Worm (Caenorhabditis elegans): Measurements from ENCODE around the gene sup-18.

Gene sup-18

ce11 chrIII:7878852-7879329, at the start of gene sup-18:
Gene sup-18, minus strand, starts transcription at chrIII:7878902.
- TF ChIP-seq ceh-91 (GFP tag; IDR thresholded peaks at IDR 0.05) (no peak), ztf-6 (GFP tag; IDR thresholded peaks at IDR 0.05) (no peak), zfh-2 (GFP tag; conservative IDR thresholded peaks at IDR 0.05) (no peak), hmg-1.2 (GFP tag; IDR thresholded peaks at IDR 0.05) (no peak), him-1 (tag; optimal IDR thresholded peaks at IDR 0.05) (no peak), B0035.1 (tag; optimal IDR thresholded peaks at IDR 0.05) (no peak), hsf-1 (GFP tag; IDR thresholded peaks at IDR 0.05) (no peak), nfya-1 (tag; optimal IDR thresholded peaks at IDR 0.05; ENCODE audit: borderline replicate concordance, insufficient read depth) (no peak), ets-4 (GFP tag; optimal IDR thresholded peaks at IDR 0.05) (no peak), lin-40 (tag; optimal IDR thresholded peaks at IDR 0.05) (no peak), attf-5 (GFP tag; optimal IDR thresholded peaks at IDR 0.05) (no peak), pbrm-1 (GFP tag; IDR thresholded peaks at IDR 0.05) (no peak), F55B11.4 (tag; optimal IDR thresholded peaks at IDR 0.05; ENCODE audit: borderline replicate concordance, insufficient read depth) (no peak), ceh-58 (GFP tag; IDR thresholded peaks at IDR 0.05) (no peak)

- TF ChIP-seq F33H1.4 (GFP tag; IDR thresholded peaks at IDR 0.05) (no peak), F39B2.1 (GFP tag; IDR thresholded peaks at IDR 0.05) (no peak), hmg-1.2 (GFP tag; IDR thresholded peaks at IDR 0.05) (peak; percentile 36; the same call in 1 of the 2 replicates), nfyb-1 (GFP tag; IDR thresholded peaks at IDR 0.05) (no peak), snpc-1.1 (tag; optimal IDR thresholded peaks at IDR 0.05; ENCODE audit: insufficient read depth) (no peak)
Measured at ce11 chrIII:7925968-7926367, 47.3 kb upstream of the sup-18 start.

ce11 chrIII:7924821-7925220, 46.1 kb upstream of the sup-18 start, which contains the start of gene tag-250:
Gene tag-250, minus strand, starts transcription at chrIII:7924921.
- no peak for TF ChIP-seq Y67H2A.10 (GFP tag; conservative IDR thresholded peaks at IDR 0.05)
- TF ChIP-seq fkh-3 (tag; optimal IDR thresholded peaks at IDR 0.05): no peak
- no peak for TF ChIP-seq F10E7.11 (tag; optimal IDR thresholded peaks at IDR 0.05)
- TF ChIP-seq nhr-179 (tag; optimal IDR thresholded peaks at IDR 0.05): no peak
- no peak for TF ChIP-seq hlh-26 (GFP tag; conservative IDR thresholded peaks at IDR 0.05)
- no peak for TF ChIP-seq nhr-90 (tag; optimal IDR thresholded peaks at IDR 0.05)
- TF ChIP-seq lin-26 (GFP tag; IDR thresholded peaks at IDR 0.05): no peak
- no peak for TF ChIP-seq attf-3 (GFP tag; conservative IDR thresholded peaks at IDR 0.05)
- no peak for TF ChIP-seq T07F8.4 (tag; optimal IDR thresholded peaks at IDR 0.05)
- no peak for TF ChIP-seq cebp-2 (GFP tag; IDR thresholded peaks at IDR 0.05)
- TF ChIP-seq nhr-80 (tag; optimal IDR thresholded peaks at IDR 0.05): no peak
- TF ChIP-seq ets-4 (GFP tag; optimal IDR thresholded peaks at IDR 0.05): no peak
- no peak for TF ChIP-seq mcd-1 (GFP tag; IDR thresholded peaks at IDR 0.05)
- no peak for TF ChIP-seq ceh-40 (GFP tag; IDR thresholded peaks at IDR 0.05)

ce11 chrIII:7922207-7922606, 43.5 kb upstream of the sup-18 start, which contains the start of gene C29E4.17:
Gene C29E4.17, plus strand, starts transcription at chrIII:7922507.
- TF ChIP-seq Y67H2A.10 (GFP tag; conservative IDR thresholded peaks at IDR 0.05) (no peak), chd-7 (tag; optimal IDR thresholded peaks at IDR 0.05) (no peak), snpc-4 (GFP tag; optimal IDR thresholded peaks at IDR 0.05) (no peak), snpc-4 (tag; optimal IDR thresholded peaks at IDR 0.05) (no peak), nfyb-1 (GFP tag; IDR thresholded peaks at IDR 0.05) (no peak), F57C9.4 (tag; optimal IDR thresholded peaks at IDR 0.05) (no peak)

Data from whole organism, young adult.